Fruit fly (Drosophila melanogaster): ENCODE measurements around the gene CG14881.

DNA sequence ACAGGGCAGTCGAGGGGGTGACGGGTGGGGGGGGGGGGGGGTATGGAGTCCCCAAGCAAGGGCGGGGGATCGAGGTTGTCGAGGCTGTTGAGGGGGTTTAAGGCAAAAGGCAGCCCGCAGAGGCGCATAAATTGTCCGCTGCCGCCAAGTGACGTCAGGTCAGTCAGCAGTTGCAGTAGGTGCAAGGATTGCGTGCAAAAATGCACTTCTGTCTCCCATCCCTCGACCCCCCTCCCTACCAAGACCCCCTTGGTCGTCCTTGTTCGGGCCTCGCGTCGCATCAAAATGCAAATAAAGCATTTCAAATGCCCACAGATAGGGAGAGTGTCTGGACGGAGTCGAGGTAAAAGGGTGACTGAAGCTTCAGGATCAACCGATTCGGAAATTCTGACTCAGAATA, 18.2 kb upstream of the CG14881 start:
- TF ChIP-seq tai (GFP tag; optimal IDR thresholded peaks at IDR 0.05) (no peak), Myc (optimal IDR thresholded peaks at IDR 0.05) (no peak), Sp1 (GFP tag; optimal IDR thresholded peaks at IDR 0.05) (no peak), rgr (GFP tag; optimal IDR thresholded peaks at IDR 0.05) (no peak), Vsx2 (GFP tag; optimal IDR thresholded peaks at IDR 0.05; ENCODE audit: partially characterized antibody) (no peak), sv (GFP tag; optimal IDR thresholded peaks at IDR 0.05) (no peak), Hr78 (GFP tag; optimal IDR thresholded peaks at IDR 0.05) (no peak), fru (GFP tag; optimal IDR thresholded peaks at IDR 0.05) (no peak)

Measured in whole organism, wandering third instar larva.